Fruit fly (Drosophila melanogaster) whole organism, embryonic: ENCODE measurements around the gene Dok.
A peak's percentile ranks its signal among the peaks of the same experiment; 100 is the strongest.

Experiments
- ATbp ChIP-seq: fragments of 200-800 bp; sonication (Bioruptor generic); optimal IDR thresholded peaks from 2 replicates; lab custom pipeline; 2017; ENCODE audit warnings: missing biosample characterization, mild to moderate bottlenecking, missing genetic modification characterization, missing genetic modification reagents
- CG10366 ChIP-seq: fragments of 200-800 bp; sonication (Bioruptor generic); IDR thresholded peaks from 2 replicates; pipeline ENCODE4 v1.3.6; 2022; ENCODE audit warnings: missing biosample characterization, missing genetic modification characterization
- CG10565 ChIP-seq: fragments of 200-800 bp; sonication (Bioruptor generic); optimal IDR thresholded peaks from 3 replicates; lab custom pipeline; 2016; ENCODE audit warnings: missing biosample characterization, mild to moderate bottlenecking, missing genetic modification characterization
- CG11085 ChIP-seq: fragments of 200-800 bp; sonication (Bioruptor generic); IDR thresholded peaks from 2 replicates; pipeline ENCODE4 v1.3.6; 2022; ENCODE audit warnings: missing biosample characterization, missing genetic modification characterization
- CG11696 ChIP-seq: fragments of 200-800 bp; sonication (Bioruptor generic); IDR thresholded peaks from 2 replicates; pipeline ENCODE4 v1.3.6; 2022; ENCODE audit warnings: missing biosample characterization, missing genetic modification characterization
- CG13123 ChIP-seq: fragments of 200-800 bp; sonication (Bioruptor generic); optimal IDR thresholded peaks from 2 replicates; lab custom pipeline; 2016; ENCODE audit warnings: missing biosample characterization, missing genetic modification characterization
- CG13287 ChIP-seq: fragments of 200-800 bp; sonication (Bioruptor generic); IDR thresholded peaks from 2 replicates; pipeline ENCODE4 v1.3.6; 2022; ENCODE audit warnings: missing biosample characterization, missing genetic modification characterization; ENCODE audit not compliant: partially characterized antibody
- CG14965 ChIP-seq: fragments of 200-800 bp; sonication (Bioruptor generic); optimal IDR thresholded peaks from 2 replicates; lab custom pipeline; 2016; ENCODE audit warnings: missing biosample characterization, missing genetic modification characterization, borderline replicate concordance
- CG15514 ChIP-seq: fragments of 200-800 bp; sonication (Bioruptor generic); optimal IDR thresholded peaks from 3 replicates; lab custom pipeline; 2017; ENCODE audit warnings: missing biosample characterization, missing genetic modification characterization, mild to moderate bottlenecking, moderate library complexity, missing genetic modification reagents
- CG1603 ChIP-seq: fragments of 200-800 bp; sonication (Bioruptor generic); optimal IDR thresholded peaks from 2 replicates; lab custom pipeline; 2019; ENCODE audit warnings: missing biosample characterization, mild to moderate bottlenecking, missing genetic modification characterization, moderate library complexity
- CG17186 ChIP-seq: fragments of 200-800 bp; sonication (Bioruptor generic); optimal IDR thresholded peaks from 3 replicates; lab custom pipeline; 2017; ENCODE audit warnings: missing biosample characterization, missing genetic modification reagents, missing genetic modification characterization
- CG18476 ChIP-seq: fragments of 200-800 bp; sonication (Bioruptor generic); optimal IDR thresholded peaks from 2 replicates; lab custom pipeline; 2016; ENCODE audit warnings: missing biosample characterization, mild to moderate bottlenecking, missing genetic modification characterization
- CG4282 ChIP-seq: fragments of 200-800 bp; sonication (Bioruptor generic); optimal IDR thresholded peaks from 2 replicates; lab custom pipeline; 2016; ENCODE audit warnings: missing biosample characterization, missing genetic modification characterization
- CG4360 ChIP-seq: fragments of 200-800 bp; sonication (Bioruptor generic); IDR thresholded peaks from 2 replicates; pipeline ENCODE4 v1.3.6; 2022; ENCODE audit warnings: missing biosample characterization, missing genetic modification characterization
- CG4730 ChIP-seq: fragments of 200-800 bp; sonication (Bioruptor generic); IDR thresholded peaks from 2 replicates; pipeline ENCODE4 v1.3.6; 2022; ENCODE audit warnings: missing biosample characterization, missing genetic modification characterization
- CG7745 ChIP-seq: fragments of 200-800 bp; sonication (Bioruptor generic); optimal IDR thresholded peaks from 2 replicates; lab custom pipeline; 2018; ENCODE audit warnings: missing biosample characterization, mild to moderate bottlenecking, missing genetic modification characterization, moderate library complexity
- Deaf1 ChIP-seq: fragments of 200-800 bp; optimal IDR thresholded peaks from 3 replicates; lab custom pipeline; 2019; ENCODE audit warnings: missing biosample characterization, mild to moderate bottlenecking, missing genetic modification characterization, moderate library complexity
- Dip2 ChIP-seq: fragments of 200-800 bp; sonication (Bioruptor generic); IDR thresholded peaks from 2 replicates; pipeline ENCODE4 v1.3.6; 2022; ENCODE audit warnings: missing biosample characterization, missing genetic modification characterization
- Dll ChIP-seq: fragments of 200-800 bp; sonication (Bioruptor generic); IDR thresholded peaks from 4 replicates; pipeline ENCODE4 v1.3.6; 2022; ENCODE audit warnings: missing biosample characterization, missing genetic modification characterization; ENCODE audit not compliant: partially characterized antibody
- Side ChIP-seq: fragments of 200-800 bp; sonication (Bioruptor generic); optimal IDR thresholded peaks from 2 replicates; lab custom pipeline; 2016; ENCODE audit warnings: missing biosample characterization, missing genetic modification characterization
- Xrp1 ChIP-seq: fragments of 200-800 bp; sonication (Bioruptor generic); IDR thresholded peaks from 2 replicates; pipeline ENCODE4 v1.3.6; 2022; ENCODE audit warnings: missing biosample characterization, missing genetic modification characterization
- abd-A ChIP-seq: fragments of 200-800 bp; sonication (Bioruptor generic); optimal IDR thresholded peaks from 3 replicates; lab custom pipeline; 2019; ENCODE audit warnings: missing biosample characterization, mild to moderate bottlenecking, missing genetic modification characterization, moderate library complexity
- br ChIP-seq: fragments of >200 bp; optimal IDR thresholded peaks from 2 replicates; lab custom pipeline; 2017
- cas ChIP-seq: fragments of 200-800 bp; sonication (Bioruptor generic); IDR thresholded peaks from 2 replicates; pipeline ENCODE4 v1.3.6; 2022; ENCODE audit warnings: missing biosample characterization, missing genetic modification characterization
- croc ChIP-seq: fragments of 200-800 bp; sonication (Bioruptor generic); conservative IDR thresholded peaks from 3 replicates; pipeline ENCODE4 v1.3.6; 2022; ENCODE audit warnings: missing biosample characterization, missing genetic modification characterization
- dpn ChIP-seq, 2 experiments: fragments of 200-800 bp; sonication (Bioruptor generic); optimal IDR thresholded peaks; 3 replicates each; lab custom pipeline; 2016; ENCODE audit warnings: missing biosample characterization in 2 of 2, missing genetic modification characterization in 2 of 2
- ewg ChIP-seq: fragments of 200-800 bp; sonication (Bioruptor generic); optimal IDR thresholded peaks from 3 replicates; lab custom pipeline; 2017; ENCODE audit warnings: mild to moderate bottlenecking, missing biosample characterization, missing genetic modification reagents, missing genetic modification characterization
- fd96Cb ChIP-seq: fragments of 200-800 bp; sonication (Bioruptor generic); optimal IDR thresholded peaks from 2 replicates; lab custom pipeline; 2018; ENCODE audit warnings: missing biosample characterization, mild to moderate bottlenecking, missing genetic modification characterization, moderate library complexity
- hth ChIP-seq: fragments of >200 bp; optimal IDR thresholded peaks from 2 replicates; lab custom pipeline; 2017; ENCODE audit warnings: inconsistent platforms
- inv ChIP-seq: fragments of 200-800 bp; sonication (Bioruptor generic); IDR thresholded peaks from 2 replicates; pipeline ENCODE4 v1.3.6; 2022; ENCODE audit warnings: missing biosample characterization, missing genetic modification characterization; ENCODE audit not compliant: partially characterized antibody
- ken ChIP-seq: fragments of 200-800 bp; sonication (Bioruptor generic); IDR thresholded peaks from 3 replicates; pipeline ENCODE4 v1.3.6; 2022; ENCODE audit warnings: missing biosample characterization, missing genetic modification characterization
- knrl ChIP-seq: fragments of 200-800 bp; sonication (Bioruptor generic); IDR thresholded peaks from 3 replicates; pipeline ENCODE4 v1.3.6; 2022; ENCODE audit warnings: missing biosample characterization, missing genetic modification characterization; ENCODE audit not compliant: partially characterized antibody
- mld ChIP-seq: fragments of 200-800 bp; sonication (Bioruptor generic); IDR thresholded peaks from 3 replicates; pipeline ENCODE4 v1.3.6; 2022; ENCODE audit warnings: missing biosample characterization, missing genetic modification characterization; ENCODE audit not compliant: partially characterized antibody
- nerfin-1 ChIP-seq: fragments of 200-800 bp; sonication (Bioruptor generic); optimal IDR thresholded peaks from 3 replicates; lab custom pipeline; 2019; ENCODE audit warnings: missing biosample characterization, mild to moderate bottlenecking, missing genetic modification characterization, moderate library complexity
- nerfin-2 ChIP-seq: fragments of 200-800 bp; sonication (Bioruptor generic); IDR thresholded peaks from 2 replicates; pipeline ENCODE4 v1.3.6; 2022; ENCODE audit warnings: missing biosample characterization, missing genetic modification characterization; ENCODE audit not compliant: partially characterized antibody
- oc ChIP-seq: fragments of 200-800 bp; sonication (Bioruptor generic); optimal IDR thresholded peaks from 2 replicates; lab custom pipeline; 2018; ENCODE audit warnings: missing biosample characterization, mild to moderate bottlenecking, missing genetic modification characterization, moderate library complexity
- pfk ChIP-seq: fragments of 200-800 bp; sonication (Bioruptor generic); optimal IDR thresholded peaks from 2 replicates; lab custom pipeline; 2018; ENCODE audit warnings: missing biosample characterization, mild to moderate bottlenecking, missing genetic modification characterization, moderate library complexity
- prd ChIP-seq, 3 experiments: fragments of >200 bp in 2 of 3; fragments of 200-800 bp in 1 of 3; sonication (Bioruptor generic) in 1 of 3; optimal IDR thresholded peaks in 2 of 3; IDR thresholded peaks in 1 of 3; 2 replicates in 2 of 3; 3 replicates in 1 of 3; pipeline versions ENCODE4 v1.3.6 to Lab custom; 2017 to 2022; ENCODE audit warnings: missing biosample characterization in 1 of 3, missing genetic modification characterization in 1 of 3
- ranshi ChIP-seq: fragments of 200-800 bp; sonication (Bioruptor generic); IDR thresholded peaks from 2 replicates; pipeline ENCODE4 v1.3.6; 2022; ENCODE audit warnings: missing biosample characterization, missing genetic modification characterization
- schlank ChIP-seq: fragments of 200-800 bp; sonication (Bioruptor generic); optimal IDR thresholded peaks from 2 replicates; lab custom pipeline; 2018; ENCODE audit warnings: missing biosample characterization, mild to moderate bottlenecking, missing genetic modification characterization
- sim ChIP-seq: fragments of 200-800 bp; sonication (Bioruptor generic); IDR thresholded peaks from 2 replicates; pipeline ENCODE4 v1.3.6; 2022; ENCODE audit warnings: missing biosample characterization, missing genetic modification characterization
- slou ChIP-seq: fragments of 200-800 bp; sonication (Bioruptor generic); optimal IDR thresholded peaks from 3 replicates; lab custom pipeline; 2016; ENCODE audit warnings: missing biosample characterization, missing genetic modification characterization
- sr ChIP-seq: fragments of 200-800 bp; sonication (Bioruptor generic); IDR thresholded peaks from 3 replicates; pipeline ENCODE4 v1.3.6; 2022; ENCODE audit warnings: missing biosample characterization, missing genetic modification characterization
- ssp ChIP-seq: fragments of 200-800 bp; sonication (Bioruptor generic); IDR thresholded peaks from 2 replicates; pipeline ENCODE4 v1.3.6; 2022; ENCODE audit warnings: missing biosample characterization, missing genetic modification characterization
- tin ChIP-seq: fragments of 200-800 bp; sonication (Bioruptor generic); optimal IDR thresholded peaks from 3 replicates; lab custom pipeline; 2016; ENCODE audit warnings: missing biosample characterization, missing genetic modification characterization
- tup ChIP-seq: fragments of 200-800 bp; sonication (Bioruptor generic); optimal IDR thresholded peaks from 2 replicates; lab custom pipeline; 2016; ENCODE audit warnings: missing biosample characterization, mild to moderate bottlenecking, missing genetic modification characterization, moderate library complexity
- twi ChIP-seq: fragments of 200-800 bp; optimal IDR thresholded peaks from 2 replicates; lab custom pipeline; 2019; ENCODE audit warnings: missing biosample characterization, mild to moderate bottlenecking, missing genetic modification characterization, moderate library complexity
- vvl ChIP-seq: fragments of 200-800 bp; sonication (Bioruptor generic); IDR thresholded peaks from 2 replicates; pipeline ENCODE4 v1.3.6; 2022; ENCODE audit warnings: missing biosample characterization, missing genetic modification characterization
- zen2 ChIP-seq: fragments of 200-800 bp; sonication (Bioruptor generic); IDR thresholded peaks from 3 replicates; pipeline ENCODE4 v1.3.6; 2022; ENCODE audit warnings: missing biosample characterization, missing genetic modification characterization; ENCODE audit not compliant: partially characterized antibody
- zf30C ChIP-seq: fragments of 200-800 bp; sonication (Bioruptor generic); optimal IDR thresholded peaks from 3 replicates; lab custom pipeline; 2018; ENCODE audit warnings: missing biosample characterization, mild to moderate bottlenecking, missing genetic modification characterization

Dok gene

dm6 chrX:7333298-7333743 lies 9.3 kb downstream of the Dok start (continued):
- peak; percentile 75 for TF ChIP-seq ATbp (GFP tag; lab: Kevin White, UChicago)
- no peak for TF ChIP-seq br
- no peak for TF ChIP-seq zf30C (GFP tag; lab: Kevin White, UChicago)
- no peak for TF ChIP-seq ewg (GFP tag; lab: Kevin White, UChicago)
- peak; percentile 34 for TF ChIP-seq schlank
- TF ChIP-seq CG13123 = peak; percentile 21
- peak; percentile 28 for TF ChIP-seq nerfin-1 (tag; lab: Kevin White, UChicago)
- TF ChIP-seq inv (GFP tag; lab: Robert Waterston, UW) = no peak
- no peak for TF ChIP-seq prd (optimal IDR thresholded peaks at IDR 0.05; lab: Kevin White, UChicago)
- peak; percentile 36; the same call in 1 of the 3 replicates for TF ChIP-seq prd (GFP tag; IDR thresholded peaks at IDR 0.05; lab: Robert Waterston, UW)
- no peak for TF ChIP-seq abd-A
- peak; percentile 49; the same call in 1 of the 2 replicates for TF ChIP-seq sim (GFP tag; lab: Robert Waterston, UW)
- peak; percentile 84 for TF ChIP-seq CG7745 (tag; lab: Kevin White, UChicago)
- no peak for TF ChIP-seq Dll (GFP tag; lab: Robert Waterston, UW)
- TF ChIP-seq croc = no peak
- no peak for TF ChIP-seq zen2
- TF ChIP-seq CG1603 (tag; lab: Kevin White, UChicago) = peak; percentile 63
- TF ChIP-seq ranshi (GFP tag; lab: Robert Waterston, UW) = no peak
- TF ChIP-seq twi (tag; lab: Kevin White, UChicago) = peak; percentile 33
- no peak for TF ChIP-seq knrl (GFP tag; lab: Robert Waterston, UW)
- no peak for TF ChIP-seq Side (GFP tag; lab: Kevin White, UChicago)
- peak; percentile 79 for TF ChIP-seq Xrp1
- no peak for TF ChIP-seq sr (GFP tag; lab: Robert Waterston, UW)
- no peak for TF ChIP-seq CG13287 (GFP tag; lab: Robert Waterston, UW)
- no peak for TF ChIP-seq fd96Cb
- no peak for TF ChIP-seq CG4730 (GFP tag; lab: Robert Waterston, UW)
- no peak for TF ChIP-seq CG10366 (GFP tag; lab: Robert Waterston, UW)
- TF ChIP-seq CG15514 (GFP tag; lab: Kevin White, UChicago) = no peak
- TF ChIP-seq Dip2 (GFP tag; lab: Robert Waterston, UW) = no peak
- peak; percentile 16 for TF ChIP-seq pfk (GFP tag; lab: Kevin White, UChicago)
- no peak for TF ChIP-seq mld (GFP tag; lab: Robert Waterston, UW)
- TF ChIP-seq tup = peak; percentile 65
- no peak for TF ChIP-seq nerfin-2 (GFP tag; lab: Robert Waterston, UW)
- no peak for TF ChIP-seq CG4360 (GFP tag; lab: Robert Waterston, UW)
- TF ChIP-seq CG17186 (GFP tag; lab: Kevin White, UChicago) = no peak
- no peak for TF ChIP-seq slou (GFP tag; lab: Kevin White, UChicago)
- TF ChIP-seq CG14965 = no peak
- TF ChIP-seq hth (lab: Kevin White, UChicago) = no peak
- TF ChIP-seq CG11696 = peak; percentile 64
- TF ChIP-seq CG11085 (GFP tag; lab: Robert Waterston, UW) = no peak
- no peak for TF ChIP-seq CG4282
- 0 out of 2 replicates have a peak, but pooled peaks have one; percentile 19 for TF ChIP-seq vvl (GFP tag; lab: Robert Waterston, UW)
- no peak for TF ChIP-seq Deaf1 (tag; lab: Kevin White, UChicago)
- peak; percentile 17 for TF ChIP-seq oc
- TF ChIP-seq ken (GFP tag; lab: Robert Waterston, UW) = 0 out of 3 replicates have a peak, but pooled peaks have one; percentile 48
- no peak for TF ChIP-seq cas (GFP tag; lab: Robert Waterston, UW)
- no peak for TF ChIP-seq ssp (GFP tag; lab: Robert Waterston, UW)
- TF ChIP-seq CG18476 = no peak
- no peak for TF ChIP-seq tin
- peak in 1 of 2 experiments; percentile 14 for TF ChIP-seq dpn (GFP tag; optimal IDR thresholded peaks at IDR 0.05; lab: Kevin White, UChicago)
- TF ChIP-seq CG10565 (GFP tag; lab: Kevin White, UChicago) = no peak
